Fruit fly (Drosophila melanogaster) whole organism, embryonic: ENCODE data around the gene nmdyn-D6.

ENCODE experiments used
- CG10209 ChIP-seq: fragments of 200-800 bp; sonication (Bioruptor generic); optimal IDR thresholded peaks from 3 replicates; lab custom pipeline; 2017; ENCODE audit warnings: missing biosample characterization, mild to moderate bottlenecking, missing genetic modification characterization, missing genetic modification reagents
- CG11504 ChIP-seq: fragments of 200-800 bp; sonication (Bioruptor generic); optimal IDR thresholded peaks from 3 replicates; lab custom pipeline; 2019; ENCODE audit warnings: missing biosample characterization, mild to moderate bottlenecking, missing genetic modification characterization, moderate library complexity
- CG11695 ChIP-seq: fragments of 200-800 bp; sonication (Bioruptor generic); IDR thresholded peaks from 3 replicates; pipeline ENCODE4 v1.3.6; 2022; ENCODE audit warnings: missing biosample characterization, missing genetic modification characterization
- CG12155 ChIP-seq: fragments of 200-800 bp; sonication (Bioruptor generic); optimal IDR thresholded peaks from 3 replicates; lab custom pipeline; 2016; ENCODE audit warnings: missing biosample characterization, missing genetic modification characterization
- CG12236 ChIP-seq: fragments of 200-800 bp; sonication (Bioruptor generic); optimal IDR thresholded peaks from 2 replicates; lab custom pipeline; 2016; ENCODE audit warnings: missing biosample characterization, missing genetic modification characterization
- CG12659 ChIP-seq: fragments of 200-800 bp; sonication (Bioruptor generic); optimal IDR thresholded peaks from 3 replicates; lab custom pipeline; 2017; ENCODE audit warnings: mild to moderate bottlenecking, missing biosample characterization, missing genetic modification reagents, missing genetic modification characterization
- CG14014 ChIP-seq: fragments of 200-800 bp; sonication (Bioruptor generic); IDR thresholded peaks from 2 replicates; pipeline ENCODE4 v1.3.6; 2022; ENCODE audit warnings: missing biosample characterization, missing genetic modification characterization
- CG16779 ChIP-seq: fragments of 200-800 bp; sonication (Bioruptor generic); IDR thresholded peaks from 2 replicates; pipeline ENCODE4 v1.3.6; 2022; ENCODE audit warnings: missing biosample characterization, missing genetic modification characterization
- CG1792 ChIP-seq: fragments of 200-800 bp; sonication (Bioruptor generic); optimal IDR thresholded peaks from 2 replicates; lab custom pipeline; 2016; ENCODE audit warnings: missing biosample characterization, missing genetic modification characterization
- CG32532 ChIP-seq: fragments of 200-800 bp; sonication (Bioruptor generic); IDR thresholded peaks from 2 replicates; pipeline ENCODE4 v1.3.6; 2022; ENCODE audit warnings: missing biosample characterization, missing genetic modification characterization
- CG4707 ChIP-seq: fragments of 200-800 bp; sonication (Bioruptor generic); optimal IDR thresholded peaks from 2 replicates; lab custom pipeline; 2018; ENCODE audit warnings: missing biosample characterization, mild to moderate bottlenecking, missing genetic modification characterization, moderate library complexity
- CG6175 ChIP-seq: fragments of 200-800 bp; sonication (Bioruptor generic); IDR thresholded peaks from 3 replicates; pipeline ENCODE4 v1.3.6; 2022; ENCODE audit warnings: missing biosample characterization, missing genetic modification characterization
- CG7556 ChIP-seq: fragments of 200-800 bp; sonication (Bioruptor generic); optimal IDR thresholded peaks from 2 replicates; lab custom pipeline; 2017; ENCODE audit warnings: missing biosample characterization, mild to moderate bottlenecking, missing genetic modification characterization
- CG7963 ChIP-seq: fragments of 200-800 bp; sonication (Bioruptor generic); IDR thresholded peaks from 3 replicates; pipeline ENCODE4 v1.3.6; 2022; ENCODE audit warnings: missing biosample characterization, missing genetic modification characterization; ENCODE audit not compliant: partially characterized antibody
- CG9932 ChIP-seq: fragments of 200-800 bp; sonication (Bioruptor generic); IDR thresholded peaks from 2 replicates; pipeline ENCODE4 v1.3.6; 2022; ENCODE audit warnings: missing biosample characterization, missing genetic modification characterization
- CrebB ChIP-seq: fragments of 200-800 bp; sonication (Bioruptor generic); optimal IDR thresholded peaks from 3 replicates; lab custom pipeline; 2018; ENCODE audit warnings: missing biosample characterization, mild to moderate bottlenecking, missing genetic modification characterization
- Dip2 ChIP-seq: fragments of 200-800 bp; sonication (Bioruptor generic); IDR thresholded peaks from 2 replicates; pipeline ENCODE4 v1.3.6; 2022; ENCODE audit warnings: missing biosample characterization, missing genetic modification characterization
- Doc2 ChIP-seq: fragments of 200-800 bp; sonication (Bioruptor generic); IDR thresholded peaks from 2 replicates; pipeline ENCODE4 v1.3.6; 2022; ENCODE audit warnings: missing biosample characterization, missing genetic modification characterization
- E2f1 ChIP-seq: fragments of 200-800 bp; sonication (Bioruptor generic); IDR thresholded peaks from 2 replicates; pipeline ENCODE4 v1.3.6; 2022; ENCODE audit warnings: missing biosample characterization, missing genetic modification characterization
- Elba2 ChIP-seq: fragments of 200-800 bp; sonication (Bioruptor generic); optimal IDR thresholded peaks from 3 replicates; lab custom pipeline; 2016; ENCODE audit warnings: missing biosample characterization, missing genetic modification characterization
- H15 ChIP-seq: fragments of 200-800 bp; sonication (Bioruptor generic); IDR thresholded peaks from 3 replicates; pipeline ENCODE4 v1.3.6; 2022; ENCODE audit warnings: missing biosample characterization, missing genetic modification characterization
- H2.0 ChIP-seq: fragments of 200-800 bp; sonication (Bioruptor generic); IDR thresholded peaks from 2 replicates; pipeline ENCODE4 v1.3.6; 2022; ENCODE audit warnings: missing biosample characterization, missing genetic modification characterization
- Hsf ChIP-seq: fragments of 200-800 bp; sonication (Bioruptor generic); optimal IDR thresholded peaks from 3 replicates; lab custom pipeline; 2016; ENCODE audit warnings: missing biosample characterization, missing genetic modification characterization
- Jarid2 ChIP-seq: fragments of 200-800 bp; sonication (Bioruptor generic); optimal IDR thresholded peaks from 3 replicates; lab custom pipeline; 2017; ENCODE audit warnings: mild to moderate bottlenecking, missing biosample characterization, missing genetic modification reagents, missing genetic modification characterization
- Oli ChIP-seq: fragments of 200-800 bp; sonication (Bioruptor generic); optimal IDR thresholded peaks from 2 replicates; lab custom pipeline; 2018; ENCODE audit warnings: missing biosample characterization, mild to moderate bottlenecking, missing genetic modification characterization, moderate library complexity
- Ptx1 ChIP-seq: fragments of 200-800 bp; sonication (Bioruptor generic); IDR thresholded peaks from 2 replicates; pipeline ENCODE4 v1.3.6; 2022; ENCODE audit warnings: missing biosample characterization, missing genetic modification characterization
- Rx ChIP-seq: fragments of 200-800 bp; sonication (Bioruptor generic); IDR thresholded peaks from 2 replicates; pipeline ENCODE4 v1.3.6; 2022; ENCODE audit warnings: missing biosample characterization, missing genetic modification characterization
- Six4 ChIP-seq: fragments of 200-800 bp; sonication (Bioruptor generic); optimal IDR thresholded peaks from 2 replicates; lab custom pipeline; 2016; ENCODE audit warnings: missing biosample characterization, missing genetic modification characterization
- amos ChIP-seq: fragments of 200-800 bp; sonication (Bioruptor generic); IDR thresholded peaks from 2 replicates; pipeline ENCODE4 v1.3.6; 2022; ENCODE audit warnings: missing biosample characterization, missing genetic modification characterization; ENCODE audit not compliant: partially characterized antibody
- ase ChIP-seq: fragments of 200-800 bp; sonication (Bioruptor generic); IDR thresholded peaks from 3 replicates; pipeline ENCODE4 v1.3.6; 2022; ENCODE audit warnings: missing biosample characterization, missing genetic modification characterization
- bowl ChIP-seq: fragments of 200-800 bp; sonication (Bioruptor generic); IDR thresholded peaks from 2 replicates; pipeline ENCODE4 v1.3.6; 2022; ENCODE audit warnings: missing biosample characterization, missing genetic modification characterization
- chif ChIP-seq, 2 experiments: fragments of 200-800 bp; sonication (Bioruptor generic); optimal IDR thresholded peaks; 3 replicates each; lab custom pipeline; 2016; ENCODE audit warnings: missing biosample characterization in 2 of 2, missing genetic modification characterization in 2 of 2
- dm ChIP-seq: fragments of 200-800 bp; sonication (Bioruptor generic); optimal IDR thresholded peaks from 3 replicates; lab custom pipeline; 2016; ENCODE audit warnings: missing biosample characterization, missing genetic modification characterization
- fd102C ChIP-seq: fragments of 200-800 bp; sonication (Bioruptor generic); optimal IDR thresholded peaks from 2 replicates; lab custom pipeline; 2018; ENCODE audit warnings: missing biosample characterization, mild to moderate bottlenecking, missing genetic modification characterization, moderate library complexity
- ken ChIP-seq: fragments of 200-800 bp; sonication (Bioruptor generic); IDR thresholded peaks from 3 replicates; pipeline ENCODE4 v1.3.6; 2022; ENCODE audit warnings: missing biosample characterization, missing genetic modification characterization
- lov ChIP-seq, 2 experiments: fragments of 200-800 bp in 1 of 2; fragments of >200 bp in 1 of 2; sonication (Bioruptor generic) in 1 of 2; IDR thresholded peaks in 1 of 2; optimal IDR thresholded peaks in 1 of 2; 2 replicates in 1 of 2; 3 replicates in 1 of 2; pipeline versions ENCODE4 v1.3.6 to Lab custom; 2017 to 2022; ENCODE audit warnings: missing biosample characterization in 1 of 2, missing genetic modification characterization in 1 of 2
- mld ChIP-seq: fragments of 200-800 bp; sonication (Bioruptor generic); IDR thresholded peaks from 3 replicates; pipeline ENCODE4 v1.3.6; 2022; ENCODE audit warnings: missing biosample characterization, missing genetic modification characterization; ENCODE audit not compliant: partially characterized antibody
- pan ChIP-seq, 4 experiments: fragments of >200 bp in 3 of 4; fragments of 200-800 bp in 1 of 4; sonication (Bioruptor generic) in 1 of 4; optimal IDR thresholded peaks in 3 of 4; IDR thresholded peaks in 1 of 4; 2 replicates each; pipeline versions ENCODE4 v1.3.6 to Lab custom; 2017 to 2022; ENCODE audit warnings: missing biosample characterization in 2 of 4, missing genetic modification characterization in 2 of 4, mixed read lengths in 1 of 4
- pnt ChIP-seq: fragments of 200-800 bp; sonication (Bioruptor generic); optimal IDR thresholded peaks from 3 replicates; lab custom pipeline; 2016; ENCODE audit warnings: missing biosample characterization, missing genetic modification characterization
- sr ChIP-seq: fragments of 200-800 bp; sonication (Bioruptor generic); IDR thresholded peaks from 3 replicates; pipeline ENCODE4 v1.3.6; 2022; ENCODE audit warnings: missing biosample characterization, missing genetic modification characterization
- sug ChIP-seq: fragments of 200-800 bp; optimal IDR thresholded peaks from 2 replicates; lab custom pipeline; 2019; ENCODE audit warnings: missing biosample characterization, mild to moderate bottlenecking, missing genetic modification characterization, moderate library complexity
- vnd ChIP-seq: fragments of 200-800 bp; sonication (Bioruptor generic); IDR thresholded peaks from 3 replicates; pipeline ENCODE4 v1.3.6; 2022; ENCODE audit warnings: missing biosample characterization, missing genetic modification characterization; ENCODE audit not compliant: partially characterized antibody

Gene nmdyn-D6

dm6 chrX:14633168-14633567 lies 49.7 kb downstream of the nmdyn-D6 start (continued):
- TF ChIP-seq E2f1 (no peak), vnd (GFP tag; lab: Robert Waterston, UW) (no peak), CG1792 (peak; percentile 24), Hsf (GFP tag; lab: Kevin White, UChicago) (peak; percentile 65), Six4 (peak; percentile 22), Elba2 (GFP tag; lab: Kevin White, UChicago) (no peak), ken (GFP tag; lab: Robert Waterston, UW) (peak; percentile 50; the same call in 1 of the 3 replicates), CG12236 (peak; percentile 68), CG14014 (GFP tag; lab: Robert Waterston, UW) (no peak), amos (GFP tag; lab: Robert Waterston, UW) (no peak), CG7556 (GFP tag; lab: Kevin White, UChicago) (peak; percentile 52), Oli (peak; percentile 61), bowl (GFP tag; lab: Robert Waterston, UW) (no peak), sug (tag; lab: Kevin White, UChicago) (no peak), CG12659 (GFP tag; lab: Kevin White, UChicago) (peak; percentile 40), CG9932 (GFP tag; lab: Robert Waterston, UW) (no peak), Rx (GFP tag; lab: Robert Waterston, UW) (no peak), CG4707 (GFP tag; lab: Kevin White, UChicago) (peak; percentile 70), CG10209 (GFP tag; lab: Kevin White, UChicago) (peak; percentile 61), pan (optimal IDR thresholded peaks at IDR 0.05; lab: Kevin White, UChicago) (no peak), pan (GFP tag; optimal IDR thresholded peaks at IDR 0.05 in 1 of 2, IDR thresholded peaks at IDR 0.05 in 1 of 2) (peak in 1 of 2 experiments; percentile 35), Doc2 (no peak), CG12155 (GFP tag; lab: Kevin White, UChicago) (peak; percentile 21), CG7963 (GFP tag; lab: Robert Waterston, UW) (no peak), H15 (GFP tag; lab: Robert Waterston, UW) (no peak), CG11695 (GFP tag; lab: Robert Waterston, UW) (no peak), CG16779 (GFP tag; lab: Robert Waterston, UW) (no peak), CG32532 (GFP tag; lab: Robert Waterston, UW) (no peak), chif (GFP tag; optimal IDR thresholded peaks at IDR 0.05; lab: Kevin White, UChicago) (peak; percentile 62 to 85), ase (GFP tag; lab: Robert Waterston, UW) (peak; percentile 18; the same call in 1 of the 3 replicates), H2.0 (GFP tag; lab: Robert Waterston, UW) (peak; percentile 19; the same call in 1 of the 2 replicates), fd102C (GFP tag; lab: Kevin White, UChicago) (no peak), Jarid2 (GFP tag; lab: Kevin White, UChicago) (peak; percentile 22), CG6175 (no peak), dm (GFP tag; lab: Kevin White, UChicago) (peak; percentile 15), mld (GFP tag; lab: Robert Waterston, UW) (no peak), Dip2 (GFP tag; lab: Robert Waterston, UW) (no peak), lov (optimal IDR thresholded peaks at IDR 0.05; lab: Kevin White, UChicago) (no peak), lov (GFP tag; IDR thresholded peaks at IDR 0.05; lab: Robert Waterston, UW) (0 out of 3 replicates have a peak, but pooled peaks have one; percentile 30), sr (GFP tag; lab: Robert Waterston, UW) (no peak), pnt (GFP tag; lab: Kevin White, UChicago) (peak; percentile 76), CrebB (no peak), CG11504 (tag; lab: Kevin White, UChicago) (peak; percentile 66), Ptx1 (GFP tag; lab: Robert Waterston, UW) (peak; percentile 49; the same call in 1 of the 2 replicates)
